Worm (Caenorhabditis elegans) whole organism, L1 larva: ENCODE data around the gene wee-1.1.
A peak's percentile ranks its signal among the peaks of the same experiment; 100 is the strongest.

Source experiments
- aly-2 ChIP-seq: fragments of 150-350 bp; optimal IDR thresholded peaks from 2 replicates; lab custom pipeline; 2014; ENCODE audit warnings: missing biosample characterization, missing genetic modification characterization
- ces-1 ChIP-seq: fragments of 150-350 bp; optimal IDR thresholded peaks from 2 replicates; lab custom pipeline; 2014; ENCODE audit warnings: missing biosample characterization, missing genetic modification reagents, missing genetic modification characterization
- efl-1 ChIP-seq, 4 experiments: fragments of 150-350 bp; optimal IDR thresholded peaks in 3 of 4; peaks in 1 of 4; 1 replicate in 1 of 4; 2 replicates in 3 of 4; lab custom pipeline; 2014; ENCODE audit warnings: missing biosample characterization in 2 of 4, missing genetic modification characterization in 2 of 4, missing genetic modification reagents in 2 of 4
- fos-1 ChIP-seq: fragments of 150-350 bp; optimal IDR thresholded peaks from 2 replicates; lab custom pipeline; 2014; ENCODE audit warnings: missing biosample characterization, missing genetic modification characterization
- hpl-2 ChIP-seq: fragments of 150-350 bp; optimal IDR thresholded peaks from 2 replicates; lab custom pipeline; 2014; ENCODE audit warnings: missing biosample characterization, missing genetic modification reagents, missing genetic modification characterization
- lsy-2 ChIP-seq, 2 experiments: fragments of 150-350 bp; optimal IDR thresholded peaks; 2 replicates each; lab custom pipeline; 2014; ENCODE audit warnings: missing biosample characterization in 2 of 2, missing genetic modification characterization in 2 of 2
- nhr-20 ChIP-seq: sonication (generic microtip); optimal IDR thresholded peaks from 2 replicates; lab custom pipeline; 2016; ENCODE audit warnings: mild to moderate bottlenecking, missing genetic modification characterization, missing compliant biosample characterization
- nhr-71 ChIP-seq: sonication (generic microtip); optimal IDR thresholded peaks from 2 replicates; lab custom pipeline; 2016; ENCODE audit warnings: mild to moderate bottlenecking, missing genetic modification characterization, moderate library complexity, missing compliant biosample characterization
- nhr-77 ChIP-seq: fragments of 150-350 bp; optimal IDR thresholded peaks from 2 replicates; lab custom pipeline; 2014; ENCODE audit warnings: missing biosample characterization, missing genetic modification characterization
- skn-1 ChIP-seq: fragments of 150-350 bp; optimal IDR thresholded peaks from 2 replicates; lab custom pipeline; 2014; ENCODE audit warnings: missing biosample characterization, missing genetic modification characterization
- tbx-2 ChIP-seq: sonication (generic microtip); optimal IDR thresholded peaks from 2 replicates; lab custom pipeline; 2016; ENCODE audit warnings: missing genetic modification characterization, missing compliant biosample characterization
- unc-62 ChIP-seq: fragments of 150-350 bp; optimal IDR thresholded peaks from 2 replicates; lab custom pipeline; 2014; ENCODE audit warnings: missing biosample characterization, missing genetic modification reagents, missing genetic modification characterization
- vab-15 ChIP-seq: sonication (generic microtip); optimal IDR thresholded peaks from 2 replicates; lab custom pipeline; 2017; ENCODE audit warnings: missing genotype, mild to moderate bottlenecking, missing genetic modification characterization, missing compliant biosample characterization
- zag-1 ChIP-seq: fragments of 150-350 bp; optimal IDR thresholded peaks from 2 replicates; lab custom pipeline; 2014; ENCODE audit warnings: missing biosample characterization, missing genetic modification characterization

DNA sequence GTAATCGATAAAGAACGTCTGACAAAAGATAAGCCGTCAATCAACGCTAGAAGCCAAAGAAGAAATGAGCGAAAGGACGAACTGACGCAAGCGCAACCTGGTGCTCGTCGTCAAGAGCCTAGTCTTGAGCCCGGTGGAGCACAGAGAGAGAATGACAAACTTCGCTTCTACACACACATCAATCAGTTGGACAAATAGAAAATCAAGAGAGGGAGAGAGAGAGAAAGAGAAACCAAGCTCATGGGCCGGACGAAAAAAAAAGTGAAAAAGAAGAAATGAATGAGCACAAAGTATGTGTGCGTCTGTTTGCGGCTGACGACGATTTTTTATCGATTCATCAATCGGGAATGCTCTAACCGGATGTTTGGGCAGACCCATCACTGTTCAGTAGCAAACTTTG is 37.8 kb upstream of the wee-1.1 start:
- peak; percentile 2 to 12 for TF ChIP-seq efl-1 (optimal IDR thresholded peaks at IDR 0.05; lab: Kevin White, UChicago)
- TF ChIP-seq efl-1 (GFP tag; optimal IDR thresholded peaks at IDR 0.05 in 1 of 2; lab: Kevin White, UChicago): peak; percentile 17 to 92
- TF ChIP-seq zag-1: no peak
- TF ChIP-seq hpl-2 (GFP tag; lab: Kevin White, UChicago): no peak
- no peak for TF ChIP-seq ces-1 (GFP tag; lab: Kevin White, UChicago)
- no peak for TF ChIP-seq fos-1 (tag; lab: Kevin White, UChicago)
- TF ChIP-seq lsy-2 (tag; optimal IDR thresholded peaks at IDR 0.05; lab: Kevin White, UChicago): peak; percentile 19 to 55
- peak; percentile 35 for TF ChIP-seq nhr-77
- TF ChIP-seq nhr-71 (tag; lab: Kevin White, UChicago): peak; percentile 52
- TF ChIP-seq vab-15 (tag; lab: Kevin White, UChicago): no peak
- no peak for TF ChIP-seq nhr-20
- TF ChIP-seq aly-2 (tag; lab: Kevin White, UChicago): no peak
- no peak for TF ChIP-seq skn-1 (tag; lab: Kevin White, UChicago)
- no peak for TF ChIP-seq tbx-2 (tag; lab: Kevin White, UChicago)
- no peak for TF ChIP-seq unc-62 (GFP tag; lab: Kevin White, UChicago)
